Worm (Caenorhabditis elegans) whole organism, L4 larva: ENCODE data around the gene R186.8.

Experiments
- egl-27 ChIP-seq: sonication (generic microtip); optimal IDR thresholded peaks from 3 replicates; lab custom pipeline; 2017; ENCODE audit warnings: missing biosample characterization, missing genetic modification reagents, missing genetic modification characterization
- lin-39 ChIP-seq: fragments of 150-350 bp; optimal IDR thresholded peaks from 2 replicates; lab custom pipeline; 2014; ENCODE audit warnings: missing biosample characterization, missing genetic modification reagents, missing genetic modification characterization
- madf-5 ChIP-seq, 2 experiments: fragments of 200-800 bp; sonication (Bioruptor generic); IDR thresholded peaks; 2 replicates each; pipeline ENCODE4 v1.3.6; 2022; ENCODE audit warnings: missing compliant biosample characterization in 2 of 2, missing genetic modification characterization in 2 of 2
- rbr-2 ChIP-seq: sonication (generic microtip); optimal IDR thresholded peaks from 2 replicates; lab custom pipeline; 2016; ENCODE audit warnings: missing genotype, missing genetic modification characterization, missing compliant biosample characterization
- zag-1 ChIP-seq: fragments of 150-350 bp; optimal IDR thresholded peaks from 2 replicates; lab custom pipeline; 2014; ENCODE audit warnings: missing biosample characterization, missing genetic modification characterization

- TF ChIP-seq rbr-2 (tag; lab: Kevin White, UChicago) (no peak), zag-1 (no peak), lin-39 (tag; lab: Kevin White, UChicago) (no peak), madf-5 (GFP tag; IDR thresholded peaks at IDR 0.05; lab: Robert Waterston, UW) (no peak), egl-27 (tag; lab: Kevin White, UChicago) (no peak)
These were observed 25.8 kb downstream of the R186.8 start, which contains the start of gene T16G1.4 for ce11 chrV:12941797-12942474.
